Worm (Caenorhabditis elegans) whole organism, L2 larva: Measurements from ENCODE around the gene W02H5.8.

ENCODE experiments used
- ceh-16 ChIP-seq: fragments of 150-350 bp; optimal IDR thresholded peaks from 2 replicates; lab custom pipeline; 2014; ENCODE audit warnings: missing biosample characterization, missing genetic modification characterization
- ceh-82 ChIP-seq: fragments of 150-350 bp; optimal IDR thresholded peaks from 2 replicates; lab custom pipeline; 2014; ENCODE audit warnings: missing biosample characterization, missing genetic modification characterization
- fos-1 ChIP-seq: fragments of 150-350 bp; optimal IDR thresholded peaks from 2 replicates; lab custom pipeline; 2014; ENCODE audit warnings: missing biosample characterization, missing genetic modification characterization
- lin-13 ChIP-seq: fragments of 150-350 bp; optimal IDR thresholded peaks from 2 replicates; lab custom pipeline; 2014; ENCODE audit warnings: missing biosample characterization, missing genetic modification reagents, missing genetic modification characterization
- lsy-2 ChIP-seq, 2 experiments: fragments of 150-350 bp in 1 of 2; sonication (generic microtip) in 1 of 2; optimal IDR thresholded peaks; 2 replicates each; lab custom pipeline; 2014 to 2017; ENCODE audit warnings: missing biosample characterization in 2 of 2, missing genetic modification characterization in 2 of 2
- mdl-1 ChIP-seq, 2 experiments: fragments of 150-350 bp in 1 of 2; sonication (generic microtip) in 1 of 2; optimal IDR thresholded peaks; 2 replicates each; lab custom pipeline; 2017; ENCODE audit warnings: missing biosample characterization in 2 of 2, missing genetic modification characterization in 2 of 2
- nhr-77 ChIP-seq: fragments of 150-350 bp; optimal IDR thresholded peaks from 2 replicates; lab custom pipeline; 2014; ENCODE audit warnings: missing biosample characterization, missing genetic modification characterization
- skn-1 ChIP-seq: sonication (generic microtip); optimal IDR thresholded peaks from 2 replicates; lab custom pipeline; 2017; ENCODE audit warnings: missing biosample characterization, missing genetic modification characterization
- unc-39 ChIP-seq: fragments of 150-350 bp; optimal IDR thresholded peaks from 2 replicates; lab custom pipeline; 2014; ENCODE audit warnings: missing biosample characterization, missing genetic modification characterization

DNA sequence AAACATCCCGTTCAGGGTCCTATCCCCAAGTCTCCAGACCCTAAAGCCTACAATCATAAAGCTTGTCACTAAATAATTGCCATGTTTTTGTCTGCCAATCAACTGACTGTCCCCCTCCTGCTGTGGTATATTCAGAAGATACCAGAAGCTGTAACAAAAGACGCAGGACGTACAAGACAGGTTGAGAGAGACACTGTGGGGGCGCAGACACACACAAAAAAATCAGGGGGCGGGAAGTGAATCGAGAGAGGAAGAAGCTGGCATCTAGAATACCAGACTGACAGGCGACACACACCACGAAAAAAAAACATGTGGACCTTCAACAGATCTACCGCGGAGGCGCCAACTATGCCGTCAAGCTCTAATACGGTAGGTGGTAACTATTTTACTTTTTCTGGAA lies 18.7 kb upstream of the W02H5.8 start, which contains the start of gene kel-8:
- TF ChIP-seq lsy-2 (tag; optimal IDR thresholded peaks at IDR 0.05; lab: Kevin White, UChicago) (no peak), fos-1 (tag; lab: Kevin White, UChicago) (no peak), nhr-77 (tag; lab: Kevin White, UChicago) (no peak), mdl-1 (tag; optimal IDR thresholded peaks at IDR 0.05; lab: Kevin White, UChicago) (no peak), skn-1 (tag; lab: Kevin White, UChicago) (no peak), unc-39 (tag; lab: Kevin White, UChicago) (no peak), ceh-82 (tag; lab: Kevin White, UChicago) (no peak), lin-13 (GFP tag; lab: Kevin White, UChicago) (no peak), ceh-16 (tag; lab: Kevin White, UChicago) (no peak)
